Fruit fly (Drosophila melanogaster) whole organism, embryonic: Measurements from ENCODE around the gene Prx2.

Source experiments
- Adf1 ChIP-seq: fragments of 200-800 bp; sonication (Bioruptor generic); IDR thresholded peaks from 2 replicates; pipeline ENCODE4 v1.3.6; 2022; ENCODE audit warnings: missing biosample characterization, missing genetic modification characterization
- BtbVII ChIP-seq: fragments of 200-800 bp; sonication (Bioruptor generic); optimal IDR thresholded peaks from 3 replicates; lab custom pipeline; 2017; ENCODE audit warnings: missing biosample characterization, mild to moderate bottlenecking, missing genetic modification characterization
- CG10366 ChIP-seq: fragments of 200-800 bp; sonication (Bioruptor generic); IDR thresholded peaks from 2 replicates; pipeline ENCODE4 v1.3.6; 2022; ENCODE audit warnings: missing biosample characterization, missing genetic modification characterization
- CG10543 ChIP-seq: fragments of 200-800 bp; sonication (Bioruptor generic); optimal IDR thresholded peaks from 3 replicates; lab custom pipeline; 2017; ENCODE audit warnings: missing biosample characterization, mild to moderate bottlenecking, missing genetic modification characterization, moderate library complexity
- CG11695 ChIP-seq: fragments of 200-800 bp; sonication (Bioruptor generic); IDR thresholded peaks from 3 replicates; pipeline ENCODE4 v1.3.6; 2022; ENCODE audit warnings: missing biosample characterization, missing genetic modification characterization
- CG13424 ChIP-seq: fragments of 200-800 bp; sonication (Bioruptor generic); optimal IDR thresholded peaks from 2 replicates; lab custom pipeline; 2019; ENCODE audit warnings: missing biosample characterization, mild to moderate bottlenecking, missing genetic modification characterization, moderate library complexity
- CG14441 ChIP-seq: fragments of 200-800 bp; sonication (Bioruptor generic); IDR thresholded peaks from 2 replicates; pipeline ENCODE4 v1.3.6; 2022; ENCODE audit warnings: missing biosample characterization, missing genetic modification characterization
- CG15696 ChIP-seq: fragments of 200-800 bp; sonication (Bioruptor generic); optimal IDR thresholded peaks from 2 replicates; lab custom pipeline; 2019; ENCODE audit warnings: missing biosample characterization, mild to moderate bottlenecking, missing genetic modification characterization, moderate library complexity
- CG1602 ChIP-seq: fragments of 200-800 bp; sonication (Bioruptor generic); optimal IDR thresholded peaks from 3 replicates; lab custom pipeline; 2016; ENCODE audit warnings: missing biosample characterization, missing genetic modification characterization
- CG2116 ChIP-seq: fragments of 200-800 bp; sonication (Bioruptor generic); optimal IDR thresholded peaks from 3 replicates; lab custom pipeline; 2018; ENCODE audit warnings: missing biosample characterization, mild to moderate bottlenecking, missing genetic modification characterization
- CG2678 ChIP-seq: fragments of 200-800 bp; sonication (Bioruptor generic); optimal IDR thresholded peaks from 3 replicates; lab custom pipeline; 2019; ENCODE audit warnings: missing biosample characterization, mild to moderate bottlenecking, missing genetic modification characterization, moderate library complexity
- CG3281 ChIP-seq: fragments of 200-800 bp; sonication (Bioruptor generic); optimal IDR thresholded peaks from 3 replicates; lab custom pipeline; 2017; ENCODE audit warnings: missing biosample characterization, mild to moderate bottlenecking, missing genetic modification characterization
- CG34376 ChIP-seq: fragments of 200-800 bp; sonication (Bioruptor generic); optimal IDR thresholded peaks from 2 replicates; lab custom pipeline; 2018; ENCODE audit warnings: missing biosample characterization, mild to moderate bottlenecking, missing genetic modification characterization
- CG4328 ChIP-seq: fragments of 200-800 bp; sonication (Bioruptor generic); optimal IDR thresholded peaks from 3 replicates; lab custom pipeline; 2017; ENCODE audit warnings: missing biosample characterization, missing genetic modification reagents, missing genetic modification characterization
- CG4424 ChIP-seq: fragments of 200-800 bp; sonication (Bioruptor generic); optimal IDR thresholded peaks from 3 replicates; lab custom pipeline; 2016; ENCODE audit warnings: missing biosample characterization, missing genetic modification characterization
- CG4617 ChIP-seq: fragments of 200-800 bp; sonication (Bioruptor generic); optimal IDR thresholded peaks from 3 replicates; lab custom pipeline; 2016; ENCODE audit warnings: missing biosample characterization, missing genetic modification characterization, borderline replicate concordance
- CG4707 ChIP-seq: fragments of 200-800 bp; sonication (Bioruptor generic); optimal IDR thresholded peaks from 2 replicates; lab custom pipeline; 2018; ENCODE audit warnings: missing biosample characterization, mild to moderate bottlenecking, missing genetic modification characterization, moderate library complexity
- CG4820 ChIP-seq: fragments of 200-800 bp; sonication (Bioruptor generic); optimal IDR thresholded peaks from 3 replicates; lab custom pipeline; 2016; ENCODE audit warnings: missing biosample characterization, missing genetic modification characterization
- CG6683 ChIP-seq: fragments of 200-800 bp; sonication (Bioruptor generic); optimal IDR thresholded peaks from 2 replicates; lab custom pipeline; 2017; ENCODE audit warnings: missing biosample characterization, mild to moderate bottlenecking, missing genetic modification characterization, missing genetic modification reagents
- CG6689 ChIP-seq: fragments of 200-800 bp; sonication (Bioruptor generic); IDR thresholded peaks from 2 replicates; pipeline ENCODE4 v1.3.6; 2022; ENCODE audit warnings: missing biosample characterization, missing genetic modification characterization
- CG6765 ChIP-seq: fragments of 200-800 bp; sonication (Bioruptor generic); optimal IDR thresholded peaks from 3 replicates; lab custom pipeline; 2017; ENCODE audit warnings: missing biosample characterization, mild to moderate bottlenecking, missing genetic modification characterization
- CG6854 ChIP-seq: fragments of 200-800 bp; sonication (Bioruptor generic); optimal IDR thresholded peaks from 3 replicates; lab custom pipeline; 2017; ENCODE audit warnings: missing biosample characterization, mild to moderate bottlenecking, missing genetic modification characterization
- CG8089 ChIP-seq: fragments of 200-800 bp; sonication (Bioruptor generic); optimal IDR thresholded peaks from 3 replicates; lab custom pipeline; 2016; ENCODE audit warnings: missing biosample characterization, missing genetic modification characterization
- CG8388 ChIP-seq: fragments of 200-800 bp; sonication (Bioruptor generic); optimal IDR thresholded peaks from 2 replicates; lab custom pipeline; 2019; ENCODE audit warnings: missing biosample characterization, mild to moderate bottlenecking, missing genetic modification characterization, moderate library complexity
- Chrac-16 ChIP-seq: fragments of 200-800 bp; sonication (Bioruptor generic); optimal IDR thresholded peaks from 3 replicates; lab custom pipeline; 2016; ENCODE audit warnings: missing biosample characterization, missing genetic modification characterization
- CoRest ChIP-seq: fragments of 200-800 bp; sonication (Bioruptor generic); optimal IDR thresholded peaks from 3 replicates; lab custom pipeline; 2018; ENCODE audit warnings: missing biosample characterization, mild to moderate bottlenecking, missing genetic modification characterization, moderate library complexity
- Fer1 ChIP-seq: fragments of 200-800 bp; sonication (Bioruptor generic); optimal IDR thresholded peaks from 2 replicates; lab custom pipeline; 2017; ENCODE audit warnings: missing biosample characterization, mild to moderate bottlenecking, missing genetic modification characterization
- Jarid2 ChIP-seq: fragments of 200-800 bp; sonication (Bioruptor generic); optimal IDR thresholded peaks from 3 replicates; lab custom pipeline; 2017; ENCODE audit warnings: mild to moderate bottlenecking, missing biosample characterization, missing genetic modification reagents, missing genetic modification characterization
- MESR4 ChIP-seq: fragments of 200-800 bp; sonication (Bioruptor generic); optimal IDR thresholded peaks from 2 replicates; lab custom pipeline; 2018; ENCODE audit warnings: missing biosample characterization, mild to moderate bottlenecking, missing genetic modification characterization, moderate library complexity
- PHDP ChIP-seq: fragments of 200-800 bp; sonication (Bioruptor generic); optimal IDR thresholded peaks from 3 replicates; lab custom pipeline; 2018; ENCODE audit warnings: missing biosample characterization, mild to moderate bottlenecking, missing genetic modification characterization, moderate library complexity
- Xbp1 ChIP-seq: fragments of 200-800 bp; sonication (Bioruptor generic); optimal IDR thresholded peaks from 3 replicates; lab custom pipeline; 2016; ENCODE audit warnings: missing biosample characterization, mild to moderate bottlenecking, missing genetic modification characterization
- bcd ChIP-seq: fragments of 200-800 bp; sonication (Bioruptor generic); optimal IDR thresholded peaks from 2 replicates; lab custom pipeline; 2017; ENCODE audit warnings: missing biosample characterization, mild to moderate bottlenecking, missing genetic modification characterization
- cg ChIP-seq: fragments of 200-800 bp; sonication (Bioruptor generic); optimal IDR thresholded peaks from 3 replicates; lab custom pipeline; 2019; ENCODE audit warnings: missing biosample characterization, mild to moderate bottlenecking, missing genetic modification characterization, moderate library complexity
- chinmo ChIP-seq: fragments of 200-800 bp; sonication (Bioruptor generic); IDR thresholded peaks from 4 replicates; pipeline ENCODE4 v1.3.6; 2022; ENCODE audit warnings: missing biosample characterization, missing genetic modification characterization; ENCODE audit not compliant: partially characterized antibody
- dm ChIP-seq: fragments of 200-800 bp; sonication (Bioruptor generic); optimal IDR thresholded peaks from 3 replicates; lab custom pipeline; 2016; ENCODE audit warnings: missing biosample characterization, missing genetic modification characterization
- fu2 ChIP-seq: fragments of 200-800 bp; sonication (Bioruptor generic); optimal IDR thresholded peaks from 2 replicates; lab custom pipeline; 2016; ENCODE audit warnings: missing biosample characterization, missing genetic modification characterization
- ind ChIP-seq: fragments of 200-800 bp; sonication (Bioruptor generic); optimal IDR thresholded peaks from 3 replicates; lab custom pipeline; 2016; ENCODE audit warnings: missing biosample characterization, missing genetic modification characterization
- nom ChIP-seq: fragments of 200-800 bp; sonication (Bioruptor generic); optimal IDR thresholded peaks from 2 replicates; lab custom pipeline; 2017; ENCODE audit warnings: missing biosample characterization, missing genetic modification characterization, mild to moderate bottlenecking, moderate library complexity, missing genetic modification reagents
- phol ChIP-seq: fragments of 200-800 bp; sonication (Bioruptor generic); optimal IDR thresholded peaks from 3 replicates; lab custom pipeline; 2018; ENCODE audit warnings: missing biosample characterization, mild to moderate bottlenecking, missing genetic modification characterization, moderate library complexity
- rib ChIP-seq: fragments of 200-800 bp; sonication (Bioruptor generic); IDR thresholded peaks from 2 replicates; pipeline ENCODE4 v1.3.6; 2022; ENCODE audit warnings: missing biosample characterization, missing genetic modification characterization
- schlank ChIP-seq: fragments of 200-800 bp; sonication (Bioruptor generic); optimal IDR thresholded peaks from 2 replicates; lab custom pipeline; 2018; ENCODE audit warnings: missing biosample characterization, mild to moderate bottlenecking, missing genetic modification characterization
- sisA ChIP-seq: fragments of 200-800 bp; sonication (Bioruptor generic); IDR thresholded peaks from 2 replicates; pipeline ENCODE4 v1.3.6; 2022; ENCODE audit warnings: missing biosample characterization, missing genetic modification characterization
- slou ChIP-seq: fragments of 200-800 bp; sonication (Bioruptor generic); optimal IDR thresholded peaks from 3 replicates; lab custom pipeline; 2016; ENCODE audit warnings: missing biosample characterization, missing genetic modification characterization
- sqz ChIP-seq: fragments of 200-800 bp; sonication (Bioruptor generic); optimal IDR thresholded peaks from 3 replicates; lab custom pipeline; 2018; ENCODE audit warnings: missing biosample characterization, mild to moderate bottlenecking, missing genetic modification characterization
- ssp ChIP-seq: fragments of 200-800 bp; sonication (Bioruptor generic); IDR thresholded peaks from 2 replicates; pipeline ENCODE4 v1.3.6; 2022; ENCODE audit warnings: missing biosample characterization, missing genetic modification characterization
- unpg ChIP-seq: fragments of 200-800 bp; sonication (Bioruptor generic); optimal IDR thresholded peaks from 3 replicates; lab custom pipeline; 2018; ENCODE audit warnings: missing biosample characterization, mild to moderate bottlenecking, missing genetic modification characterization, moderate library complexity
- usp ChIP-seq: fragments of >200 bp; optimal IDR thresholded peaks from 2 replicates; lab custom pipeline; 2017; ENCODE audit warnings: missing biosample characterization, missing genetic modification characterization
- zfh1 ChIP-seq: fragments of 200-800 bp; sonication (Bioruptor generic); IDR thresholded peaks from 3 replicates; pipeline ENCODE4 v1.3.6; 2022; ENCODE audit warnings: missing biosample characterization, missing genetic modification characterization

The Prx2 gene

dm6 chrX:13320697-13321445, 8.8 kb upstream of the Prx2 start (continued):
- TF ChIP-seq PHDP (tag; lab: Kevin White, UChicago) (peak; percentile 49), CG13424 (tag; lab: Kevin White, UChicago) (peak; percentile 9), CG8388 (peak; percentile 26), CG4328 (GFP tag; lab: Kevin White, UChicago) (no peak), Jarid2 (peak; percentile 22), sqz (GFP tag; lab: Kevin White, UChicago) (peak; percentile 39), bcd (GFP tag; lab: Kevin White, UChicago) (peak; percentile 24), CG15696 (tag; lab: Kevin White, UChicago) (no peak), BtbVII (peak; percentile 54), CG2116 (GFP tag; lab: Kevin White, UChicago) (no peak), CG6689 (GFP tag; lab: Robert Waterston, UW) (0 out of 2 replicates have a peak, but pooled peaks have one; percentile 26), CG4424 (GFP tag; lab: Kevin White, UChicago) (peak; percentile 15), Xbp1 (peak; percentile 40), sisA (GFP tag; lab: Robert Waterston, UW) (0 out of 2 replicates have a peak, but pooled peaks have one; percentile 27), CG2678 (tag; lab: Kevin White, UChicago) (peak; percentile 70), ind (GFP tag; lab: Kevin White, UChicago) (peak; percentile 37), CG34376 (GFP tag; lab: Kevin White, UChicago) (peak; percentile 39), unpg (GFP tag; lab: Kevin White, UChicago) (peak; percentile 25), CG4617 (GFP tag; lab: Kevin White, UChicago) (no peak), MESR4 (GFP tag; lab: Kevin White, UChicago) (no peak), ssp (GFP tag; lab: Robert Waterston, UW) (no peak), Chrac-16 (GFP tag; lab: Kevin White, UChicago) (no peak), phol (tag; lab: Kevin White, UChicago) (peak; percentile 34)

dm6 chrX:13322405-13322804, 7.2 kb upstream of the Prx2 start:
- TF ChIP-seq CG14441 = no peak
- TF ChIP-seq slou = no peak
- peak; percentile 3 for TF ChIP-seq CG6854
- TF ChIP-seq rib (GFP tag; lab: Robert Waterston, UW) = no peak
- no peak for TF ChIP-seq usp (GFP tag; lab: Kevin White, UChicago)
- peak; percentile 55 for TF ChIP-seq Fer1 (GFP tag; lab: Kevin White, UChicago)
- TF ChIP-seq CG11695 = no peak
- TF ChIP-seq CG1602 = no peak
- peak; percentile 70 for TF ChIP-seq CG6765 (GFP tag; lab: Kevin White, UChicago)
- TF ChIP-seq cg (GFP tag; lab: Kevin White, UChicago) = no peak
- peak; percentile 35 for TF ChIP-seq CG3281 (GFP tag; lab: Kevin White, UChicago)
- TF ChIP-seq fu2 = no peak
- no peak for TF ChIP-seq CoRest (tag; lab: Kevin White, UChicago)
- TF ChIP-seq nom = peak; percentile 19
- TF ChIP-seq schlank (tag; lab: Kevin White, UChicago) = peak; percentile 59
- no peak for TF ChIP-seq dm (GFP tag; lab: Kevin White, UChicago)
- TF ChIP-seq CG6683 (GFP tag; lab: Kevin White, UChicago) = no peak
- TF ChIP-seq CG8089 (GFP tag; lab: Kevin White, UChicago) = no peak
- no peak for TF ChIP-seq Xbp1
- TF ChIP-seq CG4820 (GFP tag; lab: Kevin White, UChicago) = no peak
- TF ChIP-seq Adf1 (GFP tag; lab: Robert Waterston, UW) = no peak
- TF ChIP-seq CG4328 (GFP tag; lab: Kevin White, UChicago) = peak; percentile 2
- TF ChIP-seq CG10543 (GFP tag; lab: Kevin White, UChicago) = peak; percentile 72
- TF ChIP-seq zfh1 (GFP tag; lab: Robert Waterston, UW) = no peak
- TF ChIP-seq CG4707 (GFP tag; lab: Kevin White, UChicago) = no peak
- TF ChIP-seq chinmo (GFP tag; lab: Robert Waterston, UW) = 0 out of 4 replicates have a peak, but pooled peaks have one; percentile 64
- TF ChIP-seq CG10366 = no peak
